Worm (Caenorhabditis elegans): ENCODE data around the gene tbcb-1.

The tbcb-1 gene

ce11 chrV:13593083-13593482, 1.2 kb downstream of the tbcb-1 start, which contains the start of gene F53F4.4:
TSS of gene F53F4.4 (plus strand) at chrV:13593383.
- TF ChIP-seq lin-38 (GFP tag; IDR thresholded peaks at IDR 0.05) (peak; percentile 41), D1046.2 (GFP tag; IDR thresholded peaks at IDR 0.05) (no peak), unc-62 (GFP tag; optimal IDR thresholded peaks at IDR 0.05 in 1 of 2) (peak in 1 of 2 experiments; percentile 32), unc-62 (tag; optimal IDR thresholded peaks at IDR 0.05) (no peak), ceh-28 (tag; optimal IDR thresholded peaks at IDR 0.05) (no peak), egl-43 (GFP tag; IDR thresholded peaks at IDR 0.05) (peak; percentile 25; the same call in 1 of the 2 replicates), aha-1 (tag) (peak; percentile 37)

- TF ChIP-seq mxl-2 (GFP tag; conservative IDR thresholded peaks at IDR 0.05) (no peak), ces-1 (GFP tag; optimal IDR thresholded peaks at IDR 0.05) (no peak), dmd-9 (GFP tag; IDR thresholded peaks at IDR 0.05) (no peak), lsy-2 (tag; optimal IDR thresholded peaks at IDR 0.05) (no peak), lin-29 (GFP tag; IDR thresholded peaks at IDR 0.05) (no peak), daf-19 (GFP tag; conservative IDR thresholded peaks at IDR 0.05) (no peak), rbr-2 (tag; optimal IDR thresholded peaks at IDR 0.05) (no peak), Y5F2A.4 (GFP tag; optimal IDR thresholded peaks at IDR 0.05) (no peak), ceh-62 (tag; optimal IDR thresholded peaks at IDR 0.05) (no peak), fos-1 (tag; optimal IDR thresholded peaks at IDR 0.05) (no peak), F37D6.2 (tag; optimal IDR thresholded peaks at IDR 0.05) (no peak)
Measured at ce11 chrV:13598370-13598769, 6.4 kb downstream of the tbcb-1 start.

DNA sequence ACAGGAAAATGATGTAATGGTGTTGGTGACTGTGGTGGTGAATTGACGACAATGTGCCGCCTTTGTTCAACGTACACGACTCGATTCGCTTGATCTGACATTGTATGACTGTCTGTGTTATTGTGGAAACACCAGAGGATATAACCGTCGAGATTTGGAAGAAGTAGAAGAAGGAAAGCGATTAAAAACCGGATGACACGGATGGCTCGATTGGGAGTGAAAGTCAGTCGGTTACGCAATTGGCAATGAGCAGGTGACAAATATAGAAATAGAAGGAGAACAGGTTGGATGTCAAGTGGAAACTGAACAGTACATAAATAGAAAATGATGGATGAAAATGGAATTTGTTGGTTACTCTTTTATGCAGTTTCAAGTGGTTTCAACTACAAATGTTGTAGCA, 9.0 kb downstream of the tbcb-1 start, which contains the start of gene rdy-2:
rdy-2 (minus strand) TSS at position 101 of the 400 bp plus-strand sequence.
- no peak for TF ChIP-seq mdl-1 (tag; optimal IDR thresholded peaks at IDR 0.05)
- TF ChIP-seq F37D6.2 (tag; optimal IDR thresholded peaks at IDR 0.05) = no peak
- TF ChIP-seq daf-12 (tag; optimal IDR thresholded peaks at IDR 0.05) = no peak
- TF ChIP-seq lin-1 (GFP tag; IDR thresholded peaks at IDR 0.05) = no peak
- TF ChIP-seq lir-3 (tag; optimal IDR thresholded peaks at IDR 0.05) = no peak
- no peak for TF ChIP-seq spr-1 (tag; optimal IDR thresholded peaks at IDR 0.05)
- no peak for TF ChIP-seq egl-27 (tag; optimal IDR thresholded peaks at IDR 0.05)

- TF ChIP-seq aha-1 (tag) = peak; percentile 44
- TF ChIP-seq mdl-1 (tag; optimal IDR thresholded peaks at IDR 0.05) = peak in 1 of 2 experiments; percentile 54
- TF ChIP-seq unc-62 (GFP tag; optimal IDR thresholded peaks at IDR 0.05 in 1 of 2) = peak in 1 of 2 experiments; percentile 58
- no peak for TF ChIP-seq unc-62 (tag; optimal IDR thresholded peaks at IDR 0.05)
- peak; percentile 12 for TF ChIP-seq nhr-28 (tag; optimal IDR thresholded peaks at IDR 0.05)
- TF ChIP-seq fkh-10 (GFP tag; optimal IDR thresholded peaks at IDR 0.05) = no peak
- no peak for TF ChIP-seq ces-1 (GFP tag; optimal IDR thresholded peaks at IDR 0.05)
- no peak for TF ChIP-seq aly-2 (tag; optimal IDR thresholded peaks at IDR 0.05)
- peak; percentile 77 for TF ChIP-seq nhr-48 (tag; optimal IDR thresholded peaks at IDR 0.05)
- no peak for TF ChIP-seq Y5F2A.4 (GFP tag; optimal IDR thresholded peaks at IDR 0.05)
- no peak for TF ChIP-seq ceh-44 (GFP tag; IDR thresholded peaks at IDR 0.05)
- TF ChIP-seq ZK337.2 (GFP tag; IDR thresholded peaks at IDR 0.05) = no peak
- no peak for TF ChIP-seq F44E2.7 (GFP tag; IDR thresholded peaks at IDR 0.05)
- no peak for TF ChIP-seq nhr-6 (tag; optimal IDR thresholded peaks at IDR 0.05)
- TF ChIP-seq hlh-11 (tag; optimal IDR thresholded peaks at IDR 0.05) = peak; percentile 79
- peak; percentile 9 for TF ChIP-seq mxl-3 (GFP tag; optimal IDR thresholded peaks at IDR 0.05)
- peak in 1 of 2 experiments; percentile 22 for TF ChIP-seq hif-1 (tag; optimal IDR thresholded peaks at IDR 0.05)
- no peak for TF ChIP-seq madf-5 (GFP tag; IDR thresholded peaks at IDR 0.05)
- TF ChIP-seq tag-97 (GFP tag; IDR thresholded peaks at IDR 0.05) = no peak
- no peak for TF ChIP-seq F49E8.2 (tag; optimal IDR thresholded peaks at IDR 0.05; ENCODE audit: borderline replicate concordance)
- no peak for TF ChIP-seq ctbp-1 (GFP tag; IDR thresholded peaks at IDR 0.05)
Measured at ce11 chrV:13606651-13607242, 14.8 kb downstream of the tbcb-1 start, which contains the start of gene fmo-4. TSS of gene fmo-4 (minus strand) at chrV:13606701.
